Worm (Caenorhabditis elegans) whole organism, L3 larva: ENCODE measurements around the gene ergi-3.

Experiments
- ZK546.5 ChIP-seq: sonication (generic microtip); optimal IDR thresholded peaks from 2 replicates; lab custom pipeline; 2017; ENCODE audit warnings: missing biosample characterization, missing genetic modification characterization
- ama-1 ChIP-seq: fragments of 150-350 bp; optimal IDR thresholded peaks from 2 replicates; lab custom pipeline; 2018
- ceh-28 ChIP-seq: fragments of 150-350 bp; optimal IDR thresholded peaks from 2 replicates; lab custom pipeline; 2014; ENCODE audit warnings: missing biosample characterization, missing genetic modification reagents, missing genetic modification characterization
- ceh-82 ChIP-seq: fragments of 150-350 bp; optimal IDR thresholded peaks from 2 replicates; lab custom pipeline; 2014; ENCODE audit warnings: missing biosample characterization, missing genetic modification characterization
- ceh-9 ChIP-seq: sonication (generic microtip); optimal IDR thresholded peaks from 2 replicates; lab custom pipeline; 2018; ENCODE audit warnings: missing biosample characterization, missing genetic modification characterization
- daf-12 ChIP-seq: fragments of 150-350 bp; optimal IDR thresholded peaks from 2 replicates; lab custom pipeline; 2014; ENCODE audit warnings: missing biosample characterization, missing genetic modification reagents, missing genetic modification characterization
- egl-27 ChIP-seq: sonication (generic microtip); optimal IDR thresholded peaks from 4 replicates; lab custom pipeline; 2017; ENCODE audit warnings: missing biosample characterization, missing genetic modification reagents, missing genetic modification characterization
- egl-5 ChIP-seq: fragments of 150-350 bp; optimal IDR thresholded peaks from 2 replicates; lab custom pipeline; 2017; ENCODE audit warnings: missing biosample characterization, missing genetic modification reagents, missing genetic modification characterization, inconsistent platforms
- elt-1 ChIP-seq: fragments of 150-350 bp; optimal IDR thresholded peaks from 2 replicates; lab custom pipeline; 2014; ENCODE audit warnings: missing biosample characterization, missing genetic modification characterization
- elt-2 ChIP-seq: sonication (generic microtip); optimal IDR thresholded peaks from 2 replicates; lab custom pipeline; 2016; ENCODE audit warnings: missing genetic modification reagents, mild to moderate bottlenecking, missing genetic modification characterization, missing compliant biosample characterization
- elt-3 ChIP-seq, 3 experiments: fragments of 150-350 bp in 1 of 3; sonication (generic microtip) in 2 of 3; optimal IDR thresholded peaks; 2 replicates in 2 of 3; 4 replicates in 1 of 3; lab custom pipeline; 2014 to 2017; ENCODE audit warnings: missing biosample characterization in 3 of 3, missing genetic modification characterization in 3 of 3
- eor-1 ChIP-seq, 2 experiments: fragments of 150-350 bp; optimal IDR thresholded peaks; 2 replicates each; lab custom pipeline; 2014 to 2018; ENCODE audit warnings: missing biosample characterization in 2 of 2, missing genetic modification characterization in 2 of 2
- fkh-10 ChIP-seq: sonication (generic microtip); optimal IDR thresholded peaks from 2 replicates; lab custom pipeline; 2017; ENCODE audit warnings: missing biosample characterization, missing genetic modification reagents, missing genetic modification characterization
- fkh-2 ChIP-seq: fragments of 150-350 bp; optimal IDR thresholded peaks from 2 replicates; lab custom pipeline; 2014; ENCODE audit warnings: missing biosample characterization, missing genetic modification reagents, missing genetic modification characterization
- fos-1 ChIP-seq: fragments of 150-350 bp; optimal IDR thresholded peaks from 2 replicates; lab custom pipeline; 2014; ENCODE audit warnings: missing biosample characterization, missing genetic modification characterization
- hmg-11 ChIP-seq: sonication (generic microtip); optimal IDR thresholded peaks from 2 replicates; lab custom pipeline; 2016; ENCODE audit warnings: missing genetic modification characterization, missing compliant biosample characterization
- jun-1 ChIP-seq: fragments of 150-350 bp; optimal IDR thresholded peaks from 2 replicates; lab custom pipeline; 2014; ENCODE audit warnings: missing biosample characterization, missing genetic modification reagents, missing genetic modification characterization
- lin-15B ChIP-seq: fragments of 150-350 bp; optimal IDR thresholded peaks from 2 replicates; lab custom pipeline; 2014; ENCODE audit warnings: missing biosample characterization, missing genetic modification characterization
- lin-39 ChIP-seq: fragments of 150-350 bp; optimal IDR thresholded peaks from 2 replicates; lab custom pipeline; 2018; ENCODE audit warnings: missing biosample characterization, missing genetic modification reagents, missing genetic modification characterization
- mdl-1 ChIP-seq: fragments of 150-350 bp; optimal IDR thresholded peaks from 2 replicates; lab custom pipeline; 2014; ENCODE audit warnings: missing biosample characterization, missing genetic modification characterization
- mml-1 ChIP-seq: fragments of 150-350 bp; sonication (generic microtip); optimal IDR thresholded peaks from 3 replicates; lab custom pipeline; 2014; ENCODE audit warnings: missing biosample characterization, missing genetic modification characterization
- nfya-1 ChIP-seq: sonication (generic microtip); optimal IDR thresholded peaks from 2 replicates; lab custom pipeline; 2017; ENCODE audit warnings: missing genetic modification characterization, mild to moderate bottlenecking, missing compliant biosample characterization, antibody characterized with exemption, moderate library complexity; ENCODE audit not compliant: insufficient read depth
- nhr-12 ChIP-seq: fragments of 150-350 bp; optimal IDR thresholded peaks from 2 replicates; lab custom pipeline; 2014; ENCODE audit warnings: missing biosample characterization, missing genetic modification characterization
- nhr-23 ChIP-seq: fragments of 150-350 bp; optimal IDR thresholded peaks from 2 replicates; lab custom pipeline; 2014; ENCODE audit warnings: missing biosample characterization, missing genetic modification reagents, missing genetic modification characterization
- nhr-237 ChIP-seq: fragments of 150-350 bp; optimal IDR thresholded peaks from 2 replicates; lab custom pipeline; 2014; ENCODE audit warnings: missing biosample characterization, missing genetic modification characterization
- nhr-25 ChIP-seq: sonication (generic microtip); optimal IDR thresholded peaks from 2 replicates; lab custom pipeline; 2017; ENCODE audit warnings: missing biosample characterization, missing genetic modification characterization
- nhr-28 ChIP-seq: fragments of 150-350 bp; optimal IDR thresholded peaks from 2 replicates; lab custom pipeline; 2014; ENCODE audit warnings: missing biosample characterization, missing genetic modification characterization
- nhr-67 ChIP-seq: fragments of 150-350 bp; optimal IDR thresholded peaks from 2 replicates; lab custom pipeline; 2014; ENCODE audit warnings: missing biosample characterization, missing genetic modification characterization
- nhr-76 ChIP-seq: fragments of 150-350 bp; sonication (generic microtip); optimal IDR thresholded peaks from 5 replicates; lab custom pipeline; 2014; ENCODE audit warnings: missing biosample characterization, missing genetic modification characterization
- nhr-77 ChIP-seq: fragments of 150-350 bp; optimal IDR thresholded peaks from 2 replicates; lab custom pipeline; 2014; ENCODE audit warnings: missing biosample characterization, missing genetic modification characterization
- pha-4 ChIP-seq: fragments of 150-350 bp; optimal IDR thresholded peaks from 2 replicates; lab custom pipeline; 2014; ENCODE audit warnings: missing biosample characterization, missing genetic modification reagents, missing genetic modification characterization
- pqm-1 ChIP-seq: fragments of 150-350 bp; optimal IDR thresholded peaks from 2 replicates; lab custom pipeline; 2017; ENCODE audit warnings: missing biosample characterization, missing genetic modification characterization, inconsistent platforms
- sea-2 ChIP-seq: fragments of 150-350 bp; sonication (generic microtip); optimal IDR thresholded peaks from 4 replicates; lab custom pipeline; 2014; ENCODE audit warnings: missing biosample characterization, missing genetic modification reagents, missing genetic modification characterization
- skn-1 ChIP-seq: fragments of 150-350 bp; optimal IDR thresholded peaks from 2 replicates; lab custom pipeline; 2014; ENCODE audit warnings: missing biosample characterization, missing genetic modification characterization
- snpc-4 ChIP-seq: fragments of 150-350 bp; optimal IDR thresholded peaks from 2 replicates; lab custom pipeline; 2014; ENCODE audit warnings: missing biosample characterization, missing genetic modification characterization
- tbx-2 ChIP-seq: sonication (generic microtip); optimal IDR thresholded peaks from 2 replicates; lab custom pipeline; 2016; ENCODE audit warnings: mild to moderate bottlenecking, missing genetic modification characterization, missing compliant biosample characterization
- unc-39 ChIP-seq: sonication (generic microtip); optimal IDR thresholded peaks from 4 replicates; lab custom pipeline; 2017; ENCODE audit warnings: missing biosample characterization, missing genetic modification characterization

Gene ergi-3

ce11 chrX:15641380-15641779 is 24.8 kb upstream of the ergi-3 start:
- TF ChIP-seq egl-5 (tag; lab: Kevin White, UChicago) = no peak
- TF ChIP-seq fkh-2 (tag; lab: Kevin White, UChicago) = no peak
- no peak for TF ChIP-seq eor-1 (tag; optimal IDR thresholded peaks at IDR 0.05; lab: Kevin White, UChicago)
- no peak for TF ChIP-seq jun-1 (tag; lab: Kevin White, UChicago)
- TF ChIP-seq elt-3 (tag; optimal IDR thresholded peaks at IDR 0.05; lab: Kevin White, UChicago) = no peak
- no peak for TF ChIP-seq mdl-1 (tag; lab: Kevin White, UChicago)
- no peak for TF ChIP-seq egl-27
- TF ChIP-seq tbx-2 (tag; lab: Kevin White, UChicago) = no peak
- no peak for TF ChIP-seq ceh-9
- no peak for TF ChIP-seq ceh-28
- no peak for TF ChIP-seq nhr-12
- TF ChIP-seq ZK546.5 = no peak
- TF ChIP-seq pha-4 (tag; lab: Kevin White, UChicago) = no peak
- TF ChIP-seq nhr-28 (tag; lab: Kevin White, UChicago) = no peak
- TF ChIP-seq mml-1 (tag; lab: Kevin White, UChicago) = no peak
- no peak for TF ChIP-seq lin-39 (tag; lab: Kevin White, UChicago)
- TF ChIP-seq nhr-67 = no peak
- no peak for TF ChIP-seq nhr-237 (tag; lab: Kevin White, UChicago)
- TF ChIP-seq nhr-77 = no peak

- TF ChIP-seq nhr-12 (no peak), ceh-9 (no peak), nhr-76 (tag; lab: Kevin White, UChicago) (no peak), daf-12 (tag; lab: Kevin White, UChicago) (no peak), jun-1 (tag; lab: Kevin White, UChicago) (no peak), hmg-11 (tag; lab: Kevin White, UChicago) (no peak), nhr-25 (tag; lab: Kevin White, UChicago) (no peak), tbx-2 (tag; lab: Kevin White, UChicago) (no peak), fos-1 (tag; lab: Kevin White, UChicago) (no peak)
These were observed 24.1 kb upstream of the ergi-3 start, which contains the start of gene K09E9.7 for ce11 chrX:15640603-15641002. K09E9.7 (plus strand) TSS chrX:15640903.

- peak; percentile 20 for TF ChIP-seq egl-5 (tag; lab: Kevin White, UChicago)
- no peak for TF ChIP-seq nhr-25 (tag; lab: Kevin White, UChicago)
- TF ChIP-seq nfya-1 = peak; percentile 50
- TF ChIP-seq elt-1 = peak; percentile 17
- TF ChIP-seq fkh-10 (GFP tag; lab: Kevin White, UChicago) = peak; percentile 77
- no peak for TF ChIP-seq nhr-76 (tag; lab: Kevin White, UChicago)
- TF ChIP-seq sea-2 (GFP tag; lab: Kevin White, UChicago) = no peak
- TF ChIP-seq, all 47 proteins: peak for 4
These were observed 17.4 kb upstream of the ergi-3 start for ce11 chrX:15633964-15634363.

- TF ChIP-seq ama-1 (lab: Kevin White, UChicago) (peak; percentile 7), nhr-25 (tag; lab: Kevin White, UChicago) (peak; percentile 37), pqm-1 (tag; lab: Kevin White, UChicago) (no peak), snpc-4 (tag; lab: Kevin White, UChicago) (peak; percentile 56), lin-15B (tag; lab: Kevin White, UChicago) (no peak), skn-1 (tag; lab: Kevin White, UChicago) (no peak), nhr-23 (tag; lab: Kevin White, UChicago) (peak; percentile 31), ceh-28 (no peak), ceh-9 (no peak), fkh-10 (GFP tag; lab: Kevin White, UChicago) (peak; percentile 33), nfya-1 (peak; percentile 70), fos-1 (tag; lab: Kevin White, UChicago) (no peak), lin-39 (tag; lab: Kevin White, UChicago) (peak; percentile 85), hmg-11 (tag; lab: Kevin White, UChicago) (peak; percentile 75), elt-2 (tag; lab: Kevin White, UChicago) (no peak)
These were observed 14.2 kb upstream of the ergi-3 start for ce11 chrX:15630790-15631204.

- TF ChIP-seq nhr-28 (tag; lab: Kevin White, UChicago) (no peak), unc-39 (no peak), eor-1 (tag; optimal IDR thresholded peaks at IDR 0.05; lab: Kevin White, UChicago) (peak in 1 of 2 experiments; percentile 42), nhr-67 (no peak), ceh-82 (tag; lab: Kevin White, UChicago) (no peak)
These were observed 13.8 kb upstream of the ergi-3 start, which contains the start of gene K09E9.4 for ce11 chrX:15630340-15630739. K09E9.4 (minus strand) TSS chrX:15630440.
